Worm (Caenorhabditis elegans) whole organism, L1 larva: ENCODE results near the gene srw-1.

Source experiments
- C04F5.9 ChIP-seq: sonication (generic microtip); optimal IDR thresholded peaks from 2 replicates; lab custom pipeline; 2016; ENCODE audit warnings: missing genetic modification characterization, missing compliant biosample characterization
- C16A3.4 ChIP-seq: fragments of 150-350 bp; optimal IDR thresholded peaks from 2 replicates; lab custom pipeline; 2014; ENCODE audit warnings: missing biosample characterization, missing genetic modification characterization
- C34B4.2 ChIP-seq: sonication (generic microtip); optimal IDR thresholded peaks from 2 replicates; lab custom pipeline; 2017; ENCODE audit warnings: mild to moderate bottlenecking, missing genetic modification characterization, missing compliant biosample characterization
- F16B12.6 ChIP-seq: fragments of 150-350 bp; optimal IDR thresholded peaks from 2 replicates; lab custom pipeline; 2014; ENCODE audit warnings: missing biosample characterization, missing genetic modification characterization
- ceh-82 ChIP-seq, 3 experiments: fragments of 150-350 bp in 1 of 3; sonication (generic microtip) in 2 of 3; optimal IDR thresholded peaks; 2 replicates each; lab custom pipeline; 2014 to 2017; ENCODE audit warnings: missing biosample characterization in 3 of 3, missing genetic modification characterization in 3 of 3
- ceh-88 ChIP-seq: fragments of 200-800 bp; sonication (Bioruptor generic); IDR thresholded peaks from 2 replicates; pipeline ENCODE4 v1.3.6; 2022; ENCODE audit warnings: missing genetic modification characterization, missing compliant biosample characterization
- ceh-90 ChIP-seq: sonication (generic microtip); optimal IDR thresholded peaks from 2 replicates; lab custom pipeline; 2016; ENCODE audit warnings: missing genetic modification characterization, missing compliant biosample characterization
- ces-1 ChIP-seq: fragments of 150-350 bp; optimal IDR thresholded peaks from 2 replicates; lab custom pipeline; 2014; ENCODE audit warnings: missing biosample characterization, missing genetic modification reagents, missing genetic modification characterization
- dsc-1 ChIP-seq: sonication (generic microtip); optimal IDR thresholded peaks from 2 replicates; lab custom pipeline; 2016; ENCODE audit warnings: mild to moderate bottlenecking, missing genetic modification characterization, missing compliant biosample characterization
- efl-1 ChIP-seq, 4 experiments: fragments of 150-350 bp; optimal IDR thresholded peaks in 3 of 4; peaks in 1 of 4; 1 replicate in 1 of 4; 2 replicates in 3 of 4; lab custom pipeline; 2014; ENCODE audit warnings: missing biosample characterization in 2 of 4, missing genetic modification characterization in 2 of 4, missing genetic modification reagents in 2 of 4
- efl-3 ChIP-seq: fragments of 200-800 bp; sonication (Bioruptor generic); optimal IDR thresholded peaks from 2 replicates; lab custom pipeline; 2018; ENCODE audit warnings: mild to moderate bottlenecking, missing genetic modification characterization, missing compliant biosample characterization
- egl-13 ChIP-seq: sonication (generic microtip); optimal IDR thresholded peaks from 2 replicates; lab custom pipeline; 2016; ENCODE audit warnings: missing genotype, missing genetic modification reagents, missing genetic modification characterization, missing compliant biosample characterization
- fkh-10 ChIP-seq: sonication (generic microtip); optimal IDR thresholded peaks from 2 replicates; lab custom pipeline; 2017; ENCODE audit warnings: missing biosample characterization, missing genetic modification reagents, missing genetic modification characterization
- fkh-4 ChIP-seq: sonication (generic microtip); optimal IDR thresholded peaks from 2 replicates; lab custom pipeline; 2016; ENCODE audit warnings: missing compliant biosample characterization, missing genetic modification characterization, borderline replicate concordance
- fkh-8 ChIP-seq: sonication (generic microtip); optimal IDR thresholded peaks from 2 replicates; lab custom pipeline; 2016; ENCODE audit warnings: mild to moderate bottlenecking, missing genetic modification characterization, missing compliant biosample characterization
- hlh-4 ChIP-seq: sonication (generic microtip); optimal IDR thresholded peaks from 2 replicates; lab custom pipeline; 2016; ENCODE audit warnings: mild to moderate bottlenecking, missing genetic modification characterization, missing compliant biosample characterization
- isw-1 ChIP-seq: fragments of 200-800 bp; sonication (Bioruptor generic); IDR thresholded peaks from 2 replicates; pipeline ENCODE4 v1.3.6; 2022; ENCODE audit warnings: missing genetic modification characterization, missing compliant biosample characterization
- jun-1 ChIP-seq: fragments of 150-350 bp; optimal IDR thresholded peaks from 2 replicates; lab custom pipeline; 2014; ENCODE audit warnings: missing biosample characterization, missing genetic modification reagents, missing genetic modification characterization
- lin-14 ChIP-seq: fragments of 200-800 bp; sonication (Bioruptor generic); optimal IDR thresholded peaks from 2 replicates; lab custom pipeline; 2018; ENCODE audit warnings: mild to moderate bottlenecking, missing genetic modification characterization, moderate library complexity, missing compliant biosample characterization
- lin-35 ChIP-seq, 2 experiments: fragments of 150-350 bp; optimal IDR thresholded peaks; 2 replicates each; lab custom pipeline; 2014; ENCODE audit warnings: missing biosample characterization in 2 of 2, missing genetic modification characterization in 2 of 2, missing genetic modification reagents in 2 of 2
- lin-39 ChIP-seq: fragments of 150-350 bp; optimal IDR thresholded peaks from 2 replicates; lab custom pipeline; 2014; ENCODE audit warnings: missing biosample characterization, missing genetic modification reagents, missing genetic modification characterization
- lir-3 ChIP-seq: sonication (generic microtip); optimal IDR thresholded peaks from 2 replicates; lab custom pipeline; 2016; ENCODE audit warnings: mild to moderate bottlenecking, missing genetic modification characterization, moderate library complexity, missing compliant biosample characterization; ENCODE audit not compliant: poor library complexity
- lsy-2 ChIP-seq, 2 experiments: fragments of 150-350 bp; optimal IDR thresholded peaks; 2 replicates each; lab custom pipeline; 2014; ENCODE audit warnings: missing biosample characterization in 2 of 2, missing genetic modification characterization in 2 of 2
- mdl-1 ChIP-seq, 2 experiments: fragments of 150-350 bp; optimal IDR thresholded peaks; 2 replicates each; lab custom pipeline; 2014 to 2017; ENCODE audit warnings: missing biosample characterization in 2 of 2, missing genetic modification characterization in 2 of 2, inconsistent platforms in 1 of 2
- mef-2 ChIP-seq: fragments of 150-350 bp; optimal IDR thresholded peaks from 2 replicates; lab custom pipeline; 2014; ENCODE audit warnings: missing biosample characterization, missing genetic modification characterization
- nhr-47 ChIP-seq: sonication (generic microtip); optimal IDR thresholded peaks from 2 replicates; lab custom pipeline; 2016; ENCODE audit warnings: mild to moderate bottlenecking, missing genetic modification characterization, moderate library complexity, missing compliant biosample characterization
- nhr-71 ChIP-seq: sonication (generic microtip); optimal IDR thresholded peaks from 2 replicates; lab custom pipeline; 2016; ENCODE audit warnings: mild to moderate bottlenecking, missing genetic modification characterization, moderate library complexity, missing compliant biosample characterization
- nhr-84 ChIP-seq: sonication (generic microtip); optimal IDR thresholded peaks from 2 replicates; lab custom pipeline; 2017; ENCODE audit warnings: missing biosample characterization, missing genetic modification characterization
- nhr-85 ChIP-seq: sonication (generic microtip); peaks from one replicate; lab custom pipeline; 2016; ENCODE audit warnings: missing genetic modification characterization, inconsistent platforms, missing compliant biosample characterization
- pax-3 ChIP-seq: fragments of 200-800 bp; sonication (Bioruptor generic); optimal IDR thresholded peaks from 2 replicates; lab custom pipeline; 2018; ENCODE audit warnings: mild to moderate bottlenecking, missing genetic modification characterization, moderate library complexity, missing compliant biosample characterization
- pqm-1 ChIP-seq: sonication (generic microtip); optimal IDR thresholded peaks from 3 replicates; lab custom pipeline; 2017; ENCODE audit warnings: missing biosample characterization, missing genetic modification characterization
- skn-1 ChIP-seq: fragments of 150-350 bp; optimal IDR thresholded peaks from 2 replicates; lab custom pipeline; 2014; ENCODE audit warnings: missing biosample characterization, missing genetic modification characterization
- snpc-4 ChIP-seq: fragments of 150-350 bp; optimal IDR thresholded peaks from 2 replicates; lab custom pipeline; 2014; ENCODE audit warnings: missing biosample characterization, missing genetic modification characterization
- tbx-2 ChIP-seq: sonication (generic microtip); optimal IDR thresholded peaks from 2 replicates; lab custom pipeline; 2016; ENCODE audit warnings: missing genetic modification characterization, missing compliant biosample characterization
- tlp-1 ChIP-seq: fragments of 150-350 bp; optimal IDR thresholded peaks from 2 replicates; lab custom pipeline; 2014; ENCODE audit warnings: missing biosample characterization, missing genetic modification characterization
- unc-130 ChIP-seq: fragments of 150-350 bp; optimal IDR thresholded peaks from 2 replicates; lab custom pipeline; 2017; ENCODE audit warnings: missing biosample characterization, missing genetic modification characterization, inconsistent platforms
- unc-62 ChIP-seq: fragments of 150-350 bp; optimal IDR thresholded peaks from 2 replicates; lab custom pipeline; 2014; ENCODE audit warnings: missing biosample characterization, missing genetic modification reagents, missing genetic modification characterization
- unc-86 ChIP-seq: sonication (generic microtip); optimal IDR thresholded peaks from 2 replicates; lab custom pipeline; 2016; ENCODE audit warnings: missing genetic modification characterization, missing compliant biosample characterization
- unc-98 ChIP-seq: fragments of 200-800 bp; sonication (Bioruptor generic); IDR thresholded peaks from 2 replicates; pipeline ENCODE4 v1.3.6; 2022; ENCODE audit warnings: missing genetic modification characterization, missing compliant biosample characterization
- vab-15 ChIP-seq: sonication (generic microtip); optimal IDR thresholded peaks from 2 replicates; lab custom pipeline; 2017; ENCODE audit warnings: missing genotype, mild to moderate bottlenecking, missing genetic modification characterization, missing compliant biosample characterization
- ztf-4 ChIP-seq: fragments of 150-350 bp; optimal IDR thresholded peaks from 2 replicates; lab custom pipeline; 2014; ENCODE audit warnings: missing biosample characterization, missing genetic modification characterization

Gene srw-1

ce11 chrV:15152010-15152409, 46.0 kb upstream of the srw-1 start:
- no peak for TF ChIP-seq efl-1 (optimal IDR thresholded peaks at IDR 0.05; lab: Kevin White, UChicago)
- TF ChIP-seq efl-1 (GFP tag; optimal IDR thresholded peaks at IDR 0.05 in 1 of 2; lab: Kevin White, UChicago) = peak in 1 of 2 experiments; percentile 72
- no peak for TF ChIP-seq dsc-1 (tag; lab: Kevin White, UChicago)
- TF ChIP-seq, all 84 proteins: peak for 1

- no peak for TF ChIP-seq isw-1 (GFP tag; lab: Robert Waterston, UW)
- TF ChIP-seq lir-3 = no peak
- no peak for TF ChIP-seq efl-1 (optimal IDR thresholded peaks at IDR 0.05; lab: Kevin White, UChicago)
- peak in 1 of 2 experiments; percentile 40 for TF ChIP-seq efl-1 (GFP tag; optimal IDR thresholded peaks at IDR 0.05 in 1 of 2; lab: Kevin White, UChicago)
Measured at ce11 chrV:15153277-15153676, 44.8 kb upstream of the srw-1 start, which contains the start of gene srh-55. Gene srh-55 (plus strand): TSS chrV:15153577.

- TF ChIP-seq pqm-1 (tag; lab: Kevin White, UChicago) (no peak), ces-1 (GFP tag; lab: Kevin White, UChicago) (no peak), egl-13 (no peak), jun-1 (tag; lab: Kevin White, UChicago) (no peak), pax-3 (tag; lab: Kevin White, UChicago) (no peak), C04F5.9 (tag; lab: Kevin White, UChicago) (no peak), ceh-88 (GFP tag; lab: Robert Waterston, UW) (no peak), unc-98 (GFP tag; lab: Robert Waterston, UW) (no peak), lin-39 (tag; lab: Kevin White, UChicago) (no peak), unc-86 (tag; lab: Kevin White, UChicago) (no peak), ztf-4 (no peak), isw-1 (GFP tag; lab: Robert Waterston, UW) (no peak), skn-1 (tag; lab: Kevin White, UChicago) (no peak), fkh-4 (tag; lab: Kevin White, UChicago) (no peak), unc-130 (tag; lab: Kevin White, UChicago) (no peak), tbx-2 (no peak)
- TF ChIP-seq, all 84 proteins: peak for 0
Measured at ce11 chrV:15156504-15156903, 41.6 kb upstream of the srw-1 start.

- TF ChIP-seq nhr-85 (no peak), efl-1 (optimal IDR thresholded peaks at IDR 0.05; lab: Kevin White, UChicago) (no peak), efl-1 (GFP tag; optimal IDR thresholded peaks at IDR 0.05 in 1 of 2; lab: Kevin White, UChicago) (peak in 1 of 2 experiments; percentile 50)
Measured at ce11 chrV:15158691-15159090, 39.4 kb upstream of the srw-1 start, which contains the start of gene str-45. Gene str-45 (plus strand): TSS chrV:15158991.

ce11 chrV:15162697-15163096, 35.4 kb upstream of the srw-1 start, which contains the start of gene srz-11:
Gene srz-11 (plus strand): TSS chrV:15163082.
- peak; percentile 24 for TF ChIP-seq fkh-8
- no peak for TF ChIP-seq lin-35 (GFP tag; optimal IDR thresholded peaks at IDR 0.05; lab: Kevin White, UChicago)
- TF ChIP-seq nhr-84 = no peak
- no peak for TF ChIP-seq lir-3
- no peak for TF ChIP-seq mdl-1 (tag; optimal IDR thresholded peaks at IDR 0.05; lab: Kevin White, UChicago)
- TF ChIP-seq tbx-2 = no peak
- no peak for TF ChIP-seq lsy-2 (tag; optimal IDR thresholded peaks at IDR 0.05; lab: Kevin White, UChicago)
- no peak for TF ChIP-seq snpc-4 (tag; lab: Kevin White, UChicago)
- no peak for TF ChIP-seq ceh-90 (tag; lab: Kevin White, UChicago)
- no peak for TF ChIP-seq nhr-71 (tag; lab: Kevin White, UChicago)
- TF ChIP-seq C34B4.2 (tag; lab: Kevin White, UChicago) = no peak
- TF ChIP-seq mef-2 (tag; lab: Kevin White, UChicago) = no peak
- TF ChIP-seq F16B12.6 (tag; lab: Kevin White, UChicago) = no peak
- TF ChIP-seq unc-98 (GFP tag; lab: Robert Waterston, UW) = no peak
- no peak for TF ChIP-seq ceh-82 (tag; optimal IDR thresholded peaks at IDR 0.05; lab: Kevin White, UChicago)
- TF ChIP-seq vab-15 (tag; lab: Kevin White, UChicago) = no peak
- no peak for TF ChIP-seq lin-14 (GFP tag; lab: Kevin White, UChicago)
- no peak for TF ChIP-seq efl-1 (optimal IDR thresholded peaks at IDR 0.05; lab: Kevin White, UChicago)
- TF ChIP-seq efl-1 (GFP tag; optimal IDR thresholded peaks at IDR 0.05 in 1 of 2; lab: Kevin White, UChicago) = no peak
- no peak for TF ChIP-seq fkh-4 (tag; lab: Kevin White, UChicago)
- TF ChIP-seq unc-62 (GFP tag; lab: Kevin White, UChicago) = no peak
- no peak for TF ChIP-seq fkh-10
- peak; percentile 10 for TF ChIP-seq nhr-47
- TF ChIP-seq efl-3 (GFP tag; lab: Kevin White, UChicago) = no peak
- no peak for TF ChIP-seq tlp-1 (tag; lab: Kevin White, UChicago)
- TF ChIP-seq C16A3.4 = no peak
- peak; percentile 100 for TF ChIP-seq hlh-4 (tag; lab: Kevin White, UChicago)
- TF ChIP-seq, all 84 proteins: peak for 3
